Fruit fly (Drosophila melanogaster): ENCODE results near the gene glec.

Gene glec

DNA sequence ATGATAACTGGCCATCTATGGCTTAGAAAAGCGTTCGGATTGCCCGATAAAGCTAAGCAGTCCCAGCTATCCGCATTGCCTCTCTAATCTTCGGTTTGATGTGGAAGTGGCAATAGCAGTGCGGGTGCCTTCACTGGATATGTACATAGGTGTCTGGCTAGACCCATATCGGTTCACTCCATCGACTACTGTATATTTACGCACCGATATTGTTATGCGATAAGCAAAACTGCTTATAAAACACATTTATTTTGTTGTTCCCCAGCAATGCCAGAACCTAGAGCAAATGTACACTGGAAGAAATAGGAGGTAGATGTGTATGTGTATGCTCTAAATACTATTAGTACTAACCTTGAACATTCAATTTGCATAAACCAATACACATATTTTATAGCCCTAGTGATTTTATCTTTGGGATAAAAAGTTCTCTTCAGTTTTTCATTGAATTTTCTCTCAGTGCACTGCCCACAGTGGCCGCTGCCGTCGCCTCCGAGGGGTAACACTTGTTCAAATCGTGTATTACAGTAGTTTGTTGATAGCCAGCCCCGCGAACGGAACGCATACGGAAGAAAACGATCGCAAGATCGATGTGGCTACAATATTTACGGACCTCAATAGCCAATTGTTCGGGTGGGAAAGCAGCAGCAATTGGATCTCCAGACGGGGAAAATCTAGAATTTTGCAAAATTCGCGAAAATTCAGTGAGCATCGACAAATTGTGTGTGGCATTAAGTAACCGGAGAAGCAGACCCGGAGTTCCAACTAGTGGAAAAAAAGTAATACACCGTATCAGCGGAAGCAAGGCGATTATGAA lies 14.3 kb upstream of the glec start, which contains the start of gene CG31431 (continued):
- TF ChIP-seq jing (GFP tag; optimal IDR thresholded peaks at IDR 0.05) (peak; percentile 94), Tbp (GFP tag; optimal IDR thresholded peaks at IDR 0.05) (no peak), yki (optimal IDR thresholded peaks at IDR 0.05) (no peak), dysf (GFP tag; IDR thresholded peaks at IDR 0.05) (peak; percentile 98), vvl (GFP tag; IDR thresholded peaks at IDR 0.05) (peak; percentile 99), CG9932 (GFP tag; IDR thresholded peaks at IDR 0.05) (peak; percentile 96), pfk (GFP tag; optimal IDR thresholded peaks at IDR 0.05) (peak; percentile 45), klu (GFP tag; IDR thresholded peaks at IDR 0.05) (peak; percentile 95), otp (GFP tag; IDR thresholded peaks at IDR 0.05) (peak; percentile 95), grn (GFP tag; optimal IDR thresholded peaks at IDR 0.05) (peak; percentile 99), phol (tag; optimal IDR thresholded peaks at IDR 0.05) (peak; percentile 94), pum (GFP tag; optimal IDR thresholded peaks at IDR 0.05) (peak; percentile 97), CG13894 (tag; optimal IDR thresholded peaks at IDR 0.05) (peak; percentile 97), CG5180 (GFP tag; optimal IDR thresholded peaks at IDR 0.05) (peak; percentile 89), CG10654 (GFP tag; optimal IDR thresholded peaks at IDR 0.05) (peak; percentile 97), nmo (GFP tag; optimal IDR thresholded peaks at IDR 0.05) (peak; percentile 98), D (optimal IDR thresholded peaks at IDR 0.05) (no peak), D (GFP tag; optimal IDR thresholded peaks at IDR 0.05) (peak; percentile 94), Chrac-16 (GFP tag; optimal IDR thresholded peaks at IDR 0.05) (peak; percentile 96), CG12155 (GFP tag; optimal IDR thresholded peaks at IDR 0.05) (peak; percentile 96), crol (GFP tag; IDR thresholded peaks at IDR 0.05) (peak; percentile 79), jigr1 (GFP tag; IDR thresholded peaks at IDR 0.05) (peak; percentile 84), caup (GFP tag; optimal IDR thresholded peaks at IDR 0.05; ENCODE audit: severe bottlenecking) (peak; percentile 98), CG34422 (GFP tag; IDR thresholded peaks at IDR 0.05) (peak; percentile 98), CHES-1-like (GFP tag; optimal IDR thresholded peaks at IDR 0.05) (peak; percentile 98), dpn (GFP tag; optimal IDR thresholded peaks at IDR 0.05) (peak; percentile 97), CG12744 (GFP tag; optimal IDR thresholded peaks at IDR 0.05) (peak; percentile 95), CG1832 (GFP tag; optimal IDR thresholded peaks at IDR 0.05) (no peak), esg (GFP tag; conservative IDR thresholded peaks at IDR 0.05) (peak; percentile 96), CG6854 (GFP tag; optimal IDR thresholded peaks at IDR 0.05) (peak; percentile 96), ssp (GFP tag; IDR thresholded peaks at IDR 0.05) (peak; percentile 89), gcm (GFP tag; optimal IDR thresholded peaks at IDR 0.05) (peak; percentile 95), Aef1 (GFP tag; IDR thresholded peaks at IDR 0.05) (peak; percentile 97), prd (optimal IDR thresholded peaks at IDR 0.05) (no peak), prd (GFP tag; IDR thresholded peaks at IDR 0.05) (peak; percentile 98), lola (GFP tag; optimal IDR thresholded peaks at IDR 0.05) (peak in 1 of 3 experiments; percentile 91), CG8388 (GFP tag; optimal IDR thresholded peaks at IDR 0.05) (peak; percentile 93), CG43689 (GFP tag; IDR thresholded peaks at IDR 0.05) (peak; percentile 95), CG1602 (GFP tag; optimal IDR thresholded peaks at IDR 0.05) (peak; percentile 95), CG11456 (GFP tag; IDR thresholded peaks at IDR 0.05) (peak; percentile 98), Mes4 (GFP tag; optimal IDR thresholded peaks at IDR 0.05) (peak; percentile 94), nerfin-1 (tag; optimal IDR thresholded peaks at IDR 0.05) (peak; percentile 90), pros (GFP tag; optimal IDR thresholded peaks at IDR 0.05) (peak; percentile 67), CG6683 (GFP tag; optimal IDR thresholded peaks at IDR 0.05) (peak; percentile 94), lmd (GFP tag; IDR thresholded peaks at IDR 0.05) (peak; percentile 98), Dip3 (GFP tag; optimal IDR thresholded peaks at IDR 0.05) (peak; percentile 97), Bgb (GFP tag; IDR thresholded peaks at IDR 0.05; ENCODE audit: partially characterized antibody) (no peak), TFAM (GFP tag; optimal IDR thresholded peaks at IDR 0.05) (peak; percentile 78), stwl (tag; optimal IDR thresholded peaks at IDR 0.05) (peak; percentile 43), CG32532 (GFP tag; IDR thresholded peaks at IDR 0.05) (peak; percentile 99)
